Worm (Caenorhabditis elegans) whole organism, L4 larva: ENCODE measurements around the gene mics-1.

Experiments
- aly-2 ChIP-seq: sonication (generic microtip); optimal IDR thresholded peaks from 2 replicates; lab custom pipeline; 2018; ENCODE audit warnings: missing biosample characterization, missing genetic modification characterization
- ama-1 ChIP-seq: fragments of 150-350 bp; optimal IDR thresholded peaks from 2 replicates; lab custom pipeline; 2014; ENCODE audit warnings: inconsistent platforms, mixed read lengths
- ceh-32 ChIP-seq: sonication (generic microtip); optimal IDR thresholded peaks from 2 replicates; lab custom pipeline; 2016; ENCODE audit warnings: mild to moderate bottlenecking, missing genetic modification characterization, missing compliant biosample characterization; ENCODE audit not compliant: poor library complexity
- ces-1 ChIP-seq: fragments of 150-350 bp; sonication (generic microtip); optimal IDR thresholded peaks from 4 replicates; lab custom pipeline; 2014; ENCODE audit warnings: missing biosample characterization, missing genetic modification reagents, missing genetic modification characterization
- ctbp-1 ChIP-seq: fragments of 200-800 bp; sonication (Bioruptor generic); IDR thresholded peaks from 2 replicates; pipeline ENCODE4 v1.3.6; 2022; ENCODE audit warnings: missing genetic modification reagents, missing genetic modification characterization, missing compliant biosample characterization
- dpl-1 ChIP-seq: fragments of 150-350 bp; optimal IDR thresholded peaks from 2 replicates; lab custom pipeline; 2014; ENCODE audit warnings: missing biosample characterization, missing genetic modification reagents, missing genetic modification characterization
- egl-27 ChIP-seq: sonication (generic microtip); optimal IDR thresholded peaks from 3 replicates; lab custom pipeline; 2017; ENCODE audit warnings: missing biosample characterization, missing genetic modification reagents, missing genetic modification characterization
- lin-15B ChIP-seq: fragments of 150-350 bp; sonication (generic microtip); optimal IDR thresholded peaks from 3 replicates; lab custom pipeline; 2014; ENCODE audit warnings: missing biosample characterization, missing genetic modification characterization
- mdt-29 ChIP-seq: fragments of 200-800 bp; sonication (Bioruptor generic); IDR thresholded peaks from 2 replicates; pipeline ENCODE4 v1.3.6; 2022; ENCODE audit warnings: missing genetic modification reagents, missing genetic modification characterization, missing compliant biosample characterization
- nhr-111 ChIP-seq: fragments of 200-800 bp; sonication (Bioruptor generic); optimal IDR thresholded peaks from 2 replicates; lab custom pipeline; 2018; ENCODE audit warnings: mild to moderate bottlenecking, missing genetic modification characterization, missing compliant biosample characterization
- nhr-76 ChIP-seq: fragments of 150-350 bp; optimal IDR thresholded peaks from 2 replicates; lab custom pipeline; 2014; ENCODE audit warnings: missing biosample characterization, missing genetic modification characterization
- skn-1 ChIP-seq: fragments of 150-350 bp; optimal IDR thresholded peaks from 2 replicates; lab custom pipeline; 2014; ENCODE audit warnings: missing biosample characterization, missing genetic modification characterization
- snpc-4 ChIP-seq: fragments of 150-350 bp; optimal IDR thresholded peaks from 2 replicates; lab custom pipeline; 2014; ENCODE audit warnings: missing biosample characterization, missing genetic modification characterization
- unc-62 ChIP-seq, 3 experiments: fragments of 150-350 bp in 1 of 3; sonication (generic microtip); optimal IDR thresholded peaks in 2 of 3; peaks in 1 of 3; 1 replicate in 1 of 3; 2 replicates in 2 of 3; lab custom pipeline; 2014 to 2017; ENCODE audit warnings: missing biosample characterization in 3 of 3, missing genetic modification characterization in 3 of 3, missing genetic modification reagents in 3 of 3, missing genotype in 1 of 3

DNA sequence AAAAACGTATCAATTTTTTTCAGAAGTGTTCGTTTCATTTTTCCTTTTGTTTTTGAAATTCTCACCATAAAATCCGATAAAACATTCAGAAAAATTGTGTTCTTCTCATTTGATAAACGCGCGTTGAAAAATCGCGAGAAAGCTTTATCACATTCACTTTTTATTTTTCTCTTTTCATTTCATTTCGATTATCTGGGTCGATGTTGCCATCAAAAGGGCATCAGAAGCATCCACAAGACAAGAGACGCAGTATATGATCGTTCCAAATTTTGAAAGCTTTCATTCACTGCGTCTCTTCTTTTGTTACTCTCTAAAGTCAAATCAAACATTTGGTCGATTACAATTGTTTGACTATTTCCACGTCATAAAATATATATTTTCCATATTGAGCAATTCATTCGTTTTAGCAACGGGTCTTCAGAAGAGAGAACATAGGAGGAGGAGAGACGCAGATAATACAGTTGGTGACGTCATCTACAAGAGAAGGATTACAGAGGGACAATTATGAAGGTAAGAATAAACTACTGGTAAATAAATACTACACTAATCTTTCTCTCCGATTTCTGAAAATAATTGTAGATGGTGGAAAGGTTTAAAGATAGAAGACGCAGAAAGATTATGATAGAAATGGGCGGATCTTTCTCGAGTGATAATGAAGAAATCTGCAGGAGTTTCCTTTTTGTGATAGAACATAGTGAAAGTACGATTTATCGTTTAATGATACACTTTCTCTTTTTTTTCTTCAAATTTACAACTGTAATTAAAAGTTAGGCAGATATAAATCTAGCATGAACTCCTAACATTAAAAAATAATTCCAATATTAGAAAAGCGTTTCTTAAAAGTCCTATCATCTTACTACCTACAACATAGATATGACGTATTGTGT, 24.2 kb upstream of the mics-1 start, which contains the start of gene H27A22.1:
- no peak for TF ChIP-seq nhr-76 (tag; lab: Kevin White, UChicago)
- no peak for TF ChIP-seq unc-62 (GFP tag; optimal IDR thresholded peaks at IDR 0.05 in 1 of 2; lab: Kevin White, UChicago)
- no peak for TF ChIP-seq unc-62 (tag; optimal IDR thresholded peaks at IDR 0.05; lab: Kevin White, UChicago)
- TF ChIP-seq nhr-111 (GFP tag; lab: Kevin White, UChicago) = no peak
- TF ChIP-seq lin-15B (tag; lab: Kevin White, UChicago) = no peak
- no peak for TF ChIP-seq snpc-4 (tag; lab: Kevin White, UChicago)
- no peak for TF ChIP-seq dpl-1 (GFP tag; lab: Kevin White, UChicago)
- TF ChIP-seq ceh-32 = no peak
- no peak for TF ChIP-seq egl-27 (tag; lab: Kevin White, UChicago)
- no peak for TF ChIP-seq ctbp-1 (GFP tag; lab: Robert Waterston, UW)
- no peak for TF ChIP-seq skn-1 (tag; lab: Kevin White, UChicago)
- TF ChIP-seq aly-2 (tag; lab: Kevin White, UChicago) = no peak
- TF ChIP-seq mdt-29 (GFP tag; lab: Robert Waterston, UW) = no peak
- TF ChIP-seq ama-1 (lab: Kevin White, UChicago) = no peak
- no peak for TF ChIP-seq ces-1
